Fruit fly (Drosophila melanogaster) whole organism, embryonic: ENCODE results near the gene CG34056.

Source experiments
- ATbp ChIP-seq: fragments of 200-800 bp; sonication (Bioruptor generic); optimal IDR thresholded peaks from 2 replicates; lab custom pipeline; 2017; ENCODE audit warnings: missing biosample characterization, mild to moderate bottlenecking, missing genetic modification characterization, missing genetic modification reagents
- Antp ChIP-seq: fragments of 200-800 bp; sonication (Bioruptor generic); optimal IDR thresholded peaks from 3 replicates; lab custom pipeline; 2016; ENCODE audit warnings: missing biosample characterization, missing genetic modification characterization
- BEAF-32 ChIP-seq: fragments of 200-800 bp; sonication (Bioruptor generic); optimal IDR thresholded peaks from 3 replicates; lab custom pipeline; 2017; ENCODE audit warnings: missing biosample characterization, missing genetic modification characterization, mild to moderate bottlenecking, moderate library complexity, missing genetic modification reagents
- CG10267 ChIP-seq: fragments of 200-800 bp; sonication (Bioruptor generic); optimal IDR thresholded peaks from 2 replicates; lab custom pipeline; 2018; ENCODE audit warnings: missing biosample characterization, mild to moderate bottlenecking, missing genetic modification characterization, moderate library complexity
- CG10274 ChIP-seq: fragments of 200-800 bp; sonication (Bioruptor generic); optimal IDR thresholded peaks from 3 replicates; lab custom pipeline; 2017; ENCODE audit warnings: missing biosample characterization, mild to moderate bottlenecking, missing genetic modification characterization
- CG10543 ChIP-seq: fragments of 200-800 bp; sonication (Bioruptor generic); optimal IDR thresholded peaks from 3 replicates; lab custom pipeline; 2017; ENCODE audit warnings: missing biosample characterization, mild to moderate bottlenecking, missing genetic modification characterization, moderate library complexity
- CG14050 ChIP-seq: fragments of 200-800 bp; sonication (Bioruptor generic); IDR thresholded peaks from 3 replicates; pipeline ENCODE4 v1.3.6; 2022; ENCODE audit warnings: missing biosample characterization, missing genetic modification characterization
- CG1647 ChIP-seq: fragments of 200-800 bp; sonication (Bioruptor generic); optimal IDR thresholded peaks from 3 replicates; lab custom pipeline; 2016; ENCODE audit warnings: missing biosample characterization, missing genetic modification characterization
- CG16779 ChIP-seq: fragments of 200-800 bp; sonication (Bioruptor generic); IDR thresholded peaks from 2 replicates; pipeline ENCODE4 v1.3.6; 2022; ENCODE audit warnings: missing biosample characterization, missing genetic modification characterization
- CG18599 ChIP-seq: fragments of 200-800 bp; sonication (Bioruptor generic); optimal IDR thresholded peaks from 3 replicates; lab custom pipeline; 2017; ENCODE audit warnings: missing biosample characterization, missing genetic modification characterization, mild to moderate bottlenecking, moderate library complexity, missing genetic modification reagents
- CG2116 ChIP-seq: fragments of 200-800 bp; sonication (Bioruptor generic); optimal IDR thresholded peaks from 3 replicates; lab custom pipeline; 2018; ENCODE audit warnings: missing biosample characterization, mild to moderate bottlenecking, missing genetic modification characterization
- CG2202 ChIP-seq: fragments of 200-800 bp; sonication (Bioruptor generic); optimal IDR thresholded peaks from 2 replicates; lab custom pipeline; 2018; ENCODE audit warnings: missing biosample characterization, mild to moderate bottlenecking, missing genetic modification characterization
- CG31441 ChIP-seq: fragments of 200-800 bp; sonication (Bioruptor generic); IDR thresholded peaks from 2 replicates; pipeline ENCODE4 v1.3.6; 2022; ENCODE audit warnings: missing biosample characterization, missing genetic modification characterization
- CG32532 ChIP-seq: fragments of 200-800 bp; sonication (Bioruptor generic); IDR thresholded peaks from 2 replicates; pipeline ENCODE4 v1.3.6; 2022; ENCODE audit warnings: missing biosample characterization, missing genetic modification characterization
- CG34422 ChIP-seq: fragments of 200-800 bp; sonication (Bioruptor generic); IDR thresholded peaks from 3 replicates; pipeline ENCODE4 v1.3.6; 2022; ENCODE audit warnings: missing biosample characterization, missing genetic modification characterization
- CG6765 ChIP-seq: fragments of 200-800 bp; sonication (Bioruptor generic); optimal IDR thresholded peaks from 3 replicates; lab custom pipeline; 2017; ENCODE audit warnings: missing biosample characterization, mild to moderate bottlenecking, missing genetic modification characterization
- CG6813 ChIP-seq: fragments of 200-800 bp; sonication (Bioruptor generic); optimal IDR thresholded peaks from 2 replicates; lab custom pipeline; 2017; ENCODE audit warnings: missing biosample characterization, missing genetic modification characterization, mild to moderate bottlenecking, moderate library complexity, missing genetic modification reagents
- CG6854 ChIP-seq: fragments of 200-800 bp; sonication (Bioruptor generic); optimal IDR thresholded peaks from 3 replicates; lab custom pipeline; 2017; ENCODE audit warnings: missing biosample characterization, mild to moderate bottlenecking, missing genetic modification characterization
- CG9215 ChIP-seq: fragments of 200-800 bp; sonication (Bioruptor generic); IDR thresholded peaks from 2 replicates; pipeline ENCODE4 v1.3.6; 2022; ENCODE audit warnings: missing biosample characterization, missing genetic modification characterization
- CG9727 ChIP-seq: fragments of 200-800 bp; sonication (Bioruptor generic); optimal IDR thresholded peaks from 3 replicates; lab custom pipeline; 2017; ENCODE audit warnings: missing biosample characterization, mild to moderate bottlenecking, missing genetic modification characterization
- CkIIα-i1 ChIP-seq: fragments of 200-800 bp; sonication (Bioruptor generic); IDR thresholded peaks from 2 replicates; pipeline ENCODE4 v1.3.6; 2022; ENCODE audit warnings: missing biosample characterization, missing genetic modification characterization
- Dll ChIP-seq: fragments of 200-800 bp; sonication (Bioruptor generic); IDR thresholded peaks from 4 replicates; pipeline ENCODE4 v1.3.6; 2022; ENCODE audit warnings: missing biosample characterization, missing genetic modification characterization; ENCODE audit not compliant: partially characterized antibody
- Ets65A ChIP-seq: fragments of 200-800 bp; sonication (Bioruptor generic); peaks from one replicate; lab custom pipeline; 2016; ENCODE audit warnings: missing biosample characterization, missing genetic modification characterization
- GATAe ChIP-seq: fragments of 200-800 bp; sonication (Bioruptor generic); conservative IDR thresholded peaks from 2 replicates; pipeline ENCODE4 v1.3.6; 2022; ENCODE audit warnings: missing biosample characterization, missing genetic modification characterization
- NK7.1 ChIP-seq: fragments of 200-800 bp; sonication (Bioruptor generic); optimal IDR thresholded peaks from 3 replicates; lab custom pipeline; 2016; ENCODE audit warnings: missing biosample characterization, missing genetic modification characterization
- Nf-YA ChIP-seq: fragments of 200-800 bp; sonication (Bioruptor generic); IDR thresholded peaks from 2 replicates; pipeline ENCODE4 v1.3.6; 2022; ENCODE audit warnings: missing biosample characterization, missing genetic modification characterization
- Spps ChIP-seq: fragments of 200-800 bp; sonication (Bioruptor generic); optimal IDR thresholded peaks from 2 replicates; lab custom pipeline; 2018; ENCODE audit warnings: missing biosample characterization, mild to moderate bottlenecking, missing genetic modification characterization
- Xrp1 ChIP-seq: fragments of 200-800 bp; sonication (Bioruptor generic); IDR thresholded peaks from 2 replicates; pipeline ENCODE4 v1.3.6; 2022; ENCODE audit warnings: missing biosample characterization, missing genetic modification characterization
- aop ChIP-seq: fragments of 200-800 bp; sonication (Bioruptor generic); IDR thresholded peaks from 2 replicates; pipeline ENCODE4 v1.3.6; 2022; ENCODE audit warnings: missing biosample characterization, missing genetic modification characterization
- ato ChIP-seq: fragments of 200-800 bp; sonication (Bioruptor generic); IDR thresholded peaks from 2 replicates; pipeline ENCODE4 v1.3.6; 2022; ENCODE audit warnings: missing biosample characterization, missing genetic modification characterization; ENCODE audit not compliant: partially characterized antibody
- bowl ChIP-seq: fragments of 200-800 bp; sonication (Bioruptor generic); IDR thresholded peaks from 2 replicates; pipeline ENCODE4 v1.3.6; 2022; ENCODE audit warnings: missing biosample characterization, missing genetic modification characterization
- dimm ChIP-seq: fragments of 200-800 bp; sonication (Bioruptor generic); IDR thresholded peaks from 2 replicates; pipeline ENCODE4 v1.3.6; 2022; ENCODE audit warnings: missing biosample characterization, missing genetic modification characterization
- fru ChIP-seq: fragments of >200 bp; optimal IDR thresholded peaks from 2 replicates; lab custom pipeline; 2017
- gcm2 ChIP-seq: fragments of 200-800 bp; sonication (Bioruptor generic); optimal IDR thresholded peaks from 2 replicates; lab custom pipeline; 2016; ENCODE audit warnings: missing biosample characterization, missing genetic modification characterization
- gt ChIP-seq: fragments of 200-800 bp; sonication (Bioruptor generic); IDR thresholded peaks from 2 replicates; pipeline ENCODE4 v1.3.6; 2022; ENCODE audit warnings: missing biosample characterization, missing genetic modification characterization
- inv ChIP-seq: fragments of 200-800 bp; sonication (Bioruptor generic); IDR thresholded peaks from 2 replicates; pipeline ENCODE4 v1.3.6; 2022; ENCODE audit warnings: missing biosample characterization, missing genetic modification characterization; ENCODE audit not compliant: partially characterized antibody
- knrl ChIP-seq: fragments of 200-800 bp; sonication (Bioruptor generic); IDR thresholded peaks from 3 replicates; pipeline ENCODE4 v1.3.6; 2022; ENCODE audit warnings: missing biosample characterization, missing genetic modification characterization; ENCODE audit not compliant: partially characterized antibody
- lilli ChIP-seq: fragments of 200-800 bp; sonication (Bioruptor generic); optimal IDR thresholded peaks from 3 replicates; lab custom pipeline; 2016; ENCODE audit warnings: missing biosample characterization, missing genetic modification characterization
- lov ChIP-seq, 2 experiments: fragments of 200-800 bp in 1 of 2; fragments of >200 bp in 1 of 2; sonication (Bioruptor generic) in 1 of 2; IDR thresholded peaks in 1 of 2; optimal IDR thresholded peaks in 1 of 2; 2 replicates in 1 of 2; 3 replicates in 1 of 2; pipeline versions ENCODE4 v1.3.6 to Lab custom; 2017 to 2022; ENCODE audit warnings: missing biosample characterization in 1 of 2, missing genetic modification characterization in 1 of 2
- maf-S ChIP-seq: fragments of 200-800 bp; sonication (Bioruptor generic); optimal IDR thresholded peaks from 2 replicates; lab custom pipeline; 2016; ENCODE audit warnings: missing biosample characterization, missing genetic modification characterization
- nom ChIP-seq: fragments of 200-800 bp; sonication (Bioruptor generic); optimal IDR thresholded peaks from 2 replicates; lab custom pipeline; 2017; ENCODE audit warnings: missing biosample characterization, missing genetic modification characterization, mild to moderate bottlenecking, moderate library complexity, missing genetic modification reagents
- onecut ChIP-seq: fragments of 200-800 bp; sonication (Bioruptor generic); IDR thresholded peaks from 2 replicates; pipeline ENCODE4 v1.3.6; 2022; ENCODE audit warnings: missing biosample characterization, missing genetic modification characterization
- p53 ChIP-seq: fragments of 200-800 bp; sonication (Bioruptor generic); optimal IDR thresholded peaks from 2 replicates; lab custom pipeline; 2016; ENCODE audit warnings: missing biosample characterization, missing genetic modification characterization
- phol ChIP-seq: fragments of 200-800 bp; sonication (Bioruptor generic); optimal IDR thresholded peaks from 3 replicates; lab custom pipeline; 2018; ENCODE audit warnings: missing biosample characterization, mild to moderate bottlenecking, missing genetic modification characterization, moderate library complexity
- seq ChIP-seq: fragments of 200-800 bp; sonication (Bioruptor generic); IDR thresholded peaks from 2 replicates; pipeline ENCODE4 v1.3.6; 2022; ENCODE audit warnings: missing biosample characterization, missing genetic modification characterization
- sim ChIP-seq: fragments of 200-800 bp; sonication (Bioruptor generic); IDR thresholded peaks from 2 replicates; pipeline ENCODE4 v1.3.6; 2022; ENCODE audit warnings: missing biosample characterization, missing genetic modification characterization
- slou ChIP-seq: fragments of 200-800 bp; sonication (Bioruptor generic); optimal IDR thresholded peaks from 3 replicates; lab custom pipeline; 2016; ENCODE audit warnings: missing biosample characterization, missing genetic modification characterization
- slp2 ChIP-seq: fragments of 200-800 bp; sonication (Bioruptor generic); optimal IDR thresholded peaks from 2 replicates; lab custom pipeline; 2016; ENCODE audit warnings: missing biosample characterization, missing genetic modification characterization
- stc ChIP-seq: fragments of 200-800 bp; sonication (Bioruptor generic); IDR thresholded peaks from 2 replicates; pipeline ENCODE4 v1.3.6; 2022; ENCODE audit warnings: missing biosample characterization, missing genetic modification characterization
- wdn ChIP-seq: fragments of 200-800 bp; sonication (Bioruptor generic); IDR thresholded peaks from 2 replicates; pipeline ENCODE4 v1.3.6; 2022; ENCODE audit warnings: missing biosample characterization, missing genetic modification characterization

CG34056 gene

dm6 chr3L:895314-895980, at the start of gene CG34056 (continued):
- TF ChIP-seq slp2 (GFP tag; lab: Kevin White, UChicago) (peak; percentile 69), gt (GFP tag; lab: Robert Waterston, UW) (peak; percentile 77), p53 (GFP tag; lab: Kevin White, UChicago) (peak; percentile 52), Dll (GFP tag; lab: Robert Waterston, UW) (0 out of 4 replicates have a peak, but pooled peaks have one; percentile 44), CG18599 (peak; percentile 94), CG31441 (GFP tag; lab: Robert Waterston, UW) (peak; percentile 96), sim (GFP tag; lab: Robert Waterston, UW) (peak; percentile 79), CG2202 (tag; lab: Kevin White, UChicago) (peak; percentile 60), CG10274 (GFP tag; lab: Kevin White, UChicago) (peak; percentile 79), CG6813 (GFP tag; lab: Kevin White, UChicago) (peak; percentile 90), CG6854 (peak; percentile 86), bowl (GFP tag; lab: Robert Waterston, UW) (peak; percentile 87), nom (GFP tag; lab: Kevin White, UChicago) (peak; percentile 94), lilli (peak; percentile 84), ato (GFP tag; lab: Robert Waterston, UW) (no peak), CG9727 (GFP tag; lab: Kevin White, UChicago) (peak; percentile 91), gcm2 (GFP tag; lab: Kevin White, UChicago) (peak; percentile 63), stc (GFP tag; lab: Robert Waterston, UW) (peak; percentile 96), CG34422 (GFP tag; lab: Robert Waterston, UW) (peak; percentile 94), CG2116 (GFP tag; lab: Kevin White, UChicago) (peak; percentile 24), NK7.1 (GFP tag; lab: Kevin White, UChicago) (peak; percentile 86), CG10543 (GFP tag; lab: Kevin White, UChicago) (peak; percentile 20), slou (peak; percentile 59), lov (optimal IDR thresholded peaks at IDR 0.05; lab: Kevin White, UChicago) (no peak), lov (GFP tag; IDR thresholded peaks at IDR 0.05; lab: Robert Waterston, UW) (peak; percentile 93), Xrp1 (peak; percentile 96), fru (no peak), onecut (GFP tag; lab: Robert Waterston, UW) (peak; percentile 94), inv (GFP tag; lab: Robert Waterston, UW) (no peak), aop (GFP tag; lab: Robert Waterston, UW) (peak; percentile 81), Spps (tag; lab: Kevin White, UChicago) (peak; percentile 89), GATAe (GFP tag; lab: Robert Waterston, UW) (peak; percentile 83), phol (tag; lab: Kevin White, UChicago) (peak; percentile 93), CG16779 (peak; percentile 76), CG9215 (GFP tag; lab: Robert Waterston, UW) (peak; percentile 89), wdn (GFP tag; lab: Robert Waterston, UW) (peak; percentile 93), seq (peak; percentile 93), CG1647 (peak; percentile 82), CG6765 (GFP tag; lab: Kevin White, UChicago) (peak; percentile 84), ATbp (GFP tag; lab: Kevin White, UChicago) (peak; percentile 92), Antp (GFP tag; lab: Kevin White, UChicago) (peak; percentile 75), Nf-YA (GFP tag; lab: Robert Waterston, UW) (peak; percentile 94), dimm (GFP tag; lab: Robert Waterston, UW) (peak; percentile 90), maf-S (peak; percentile 70), CG10267 (peak; percentile 89), CG14050 (peak; percentile 93), CkIIα-i1 (GFP tag; lab: Robert Waterston, UW) (peak; percentile 73), CG32532 (GFP tag; lab: Robert Waterston, UW) (peak; percentile 97), Ets65A (peak; percentile 84), knrl (GFP tag; lab: Robert Waterston, UW) (no peak), BEAF-32 (no peak)
